Fruit fly (Drosophila melanogaster): ENCODE results near the gene CG12605.
A peak's percentile ranks its signal among the peaks of the same experiment; 100 is the strongest.

Gene CG12605

DNA sequence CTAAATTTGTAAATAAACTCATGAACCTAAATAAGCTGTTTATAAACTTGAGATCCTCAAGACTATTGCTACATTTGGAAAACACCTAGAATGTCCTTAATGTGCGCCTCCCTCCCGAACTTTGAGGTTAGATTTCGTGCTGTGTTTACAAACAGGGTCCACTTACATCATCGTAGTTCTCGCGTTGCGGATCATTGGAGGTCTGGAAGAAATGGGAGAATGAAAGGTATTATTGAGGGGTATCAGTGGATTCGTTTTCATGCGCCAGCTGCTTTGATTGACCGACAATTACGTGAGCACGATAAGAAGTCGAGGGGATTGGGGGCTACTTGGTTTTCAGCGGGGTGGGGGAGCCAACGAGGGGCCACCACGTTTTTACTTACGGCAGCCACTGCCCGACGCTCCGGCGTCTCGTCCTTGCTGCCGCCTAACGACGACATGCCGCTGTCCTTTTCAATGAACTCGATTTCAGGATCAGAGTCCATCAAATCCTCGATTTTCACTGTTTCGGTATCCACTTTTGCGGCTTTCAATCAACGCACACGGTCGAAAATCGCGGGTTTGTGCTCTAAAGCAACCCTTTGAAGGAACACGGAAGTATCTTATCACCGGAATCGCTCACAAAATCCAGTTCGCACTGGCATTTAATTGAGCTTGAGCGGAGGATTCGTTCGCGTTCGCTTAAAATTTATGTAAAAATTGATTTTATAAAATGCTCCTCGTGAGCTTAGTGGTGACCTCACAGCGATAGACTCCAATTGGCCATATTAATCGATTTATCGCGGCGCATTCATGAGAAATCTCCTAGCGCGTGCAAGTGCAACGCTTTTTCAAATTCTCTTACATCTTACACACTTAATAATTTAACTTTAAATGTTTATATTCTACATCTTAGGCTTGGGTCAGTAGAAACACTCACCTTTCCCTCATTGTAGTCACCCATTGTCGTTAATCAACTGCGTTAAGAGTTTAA lies 55.4 kb downstream of the CG12605 start (continued):
- TF ChIP-seq CG1024 (GFP tag; IDR thresholded peaks at IDR 0.05) (no peak), unc-4 (GFP tag; IDR thresholded peaks at IDR 0.05; ENCODE audit: partially characterized antibody) (peak; percentile 62), CG9797 (GFP tag; optimal IDR thresholded peaks at IDR 0.05) (peak; percentile 47), CG6791 (GFP tag; IDR thresholded peaks at IDR 0.05; ENCODE audit: partially characterized antibody) (peak; percentile 60; the same call in 1 of the 3 replicates), bbx (GFP tag; IDR thresholded peaks at IDR 0.05; ENCODE audit: partially characterized antibody) (peak; percentile 75), lilli (GFP tag; optimal IDR thresholded peaks at IDR 0.05) (peak; percentile 16), Lhr (GFP tag; optimal IDR thresholded peaks at IDR 0.05) (peak; percentile 18), insv (GFP tag; optimal IDR thresholded peaks at IDR 0.05) (no peak), chinmo (GFP tag; IDR thresholded peaks at IDR 0.05; ENCODE audit: partially characterized antibody) (peak; percentile 72; the same call in 2 of the 4 replicates), NFAT (GFP tag; IDR thresholded peaks at IDR 0.05) (peak; percentile 12; the same call in 1 of the 2 replicates), hbn (GFP tag; IDR thresholded peaks at IDR 0.05; ENCODE audit: partially characterized antibody) (peak; percentile 56; the same call in 1 of the 2 replicates), bowl (GFP tag; IDR thresholded peaks at IDR 0.05) (no peak), Dref (GFP tag; IDR thresholded peaks at IDR 0.05) (peak; percentile 96), Sry-δ (GFP tag; optimal IDR thresholded peaks at IDR 0.05) (peak; percentile 90), CG4617 (GFP tag; optimal IDR thresholded peaks at IDR 0.05; ENCODE audit: borderline replicate concordance) (peak; percentile 69), CG2129 (GFP tag; IDR thresholded peaks at IDR 0.05; ENCODE audit: partially characterized antibody) (0 out of 2 replicates have a peak, but pooled peaks have one; percentile 27), stwl (tag; optimal IDR thresholded peaks at IDR 0.05) (peak; percentile 72), CG10267 (tag; optimal IDR thresholded peaks at IDR 0.05) (peak; percentile 39), Sry-β (GFP tag; optimal IDR thresholded peaks at IDR 0.05) (no peak), sob (GFP tag; IDR thresholded peaks at IDR 0.05) (peak; percentile 8; the same call in 1 of the 2 replicates), Mad (GFP tag; optimal IDR thresholded peaks at IDR 0.05) (peak; percentile 1), CG12769 (tag; optimal IDR thresholded peaks at IDR 0.05) (peak; percentile 19), Gug (GFP tag; IDR thresholded peaks at IDR 0.05) (no peak), Bgb (GFP tag; IDR thresholded peaks at IDR 0.05; ENCODE audit: partially characterized antibody) (peak; percentile 65), Rfx (GFP tag; IDR thresholded peaks at IDR 0.05) (0 out of 2 replicates have a peak, but pooled peaks have one; percentile 6), pan (optimal IDR thresholded peaks at IDR 0.05) (no peak), pan (GFP tag; optimal IDR thresholded peaks at IDR 0.05 in 1 of 2, IDR thresholded peaks at IDR 0.05 in 1 of 2) (no peak), ase (GFP tag; IDR thresholded peaks at IDR 0.05) (no peak), CG8765 (GFP tag; IDR thresholded peaks at IDR 0.05) (no peak), Dek (tag; optimal IDR thresholded peaks at IDR 0.05) (no peak), dmrt11E (tag; optimal IDR thresholded peaks at IDR 0.05) (no peak), vvl (GFP tag; IDR thresholded peaks at IDR 0.05) (no peak), CG2116 (GFP tag; optimal IDR thresholded peaks at IDR 0.05) (peak; percentile 77), CG10431 (GFP tag; optimal IDR thresholded peaks at IDR 0.05) (no peak), tna (GFP tag; IDR thresholded peaks at IDR 0.05; ENCODE audit: partially characterized antibody) (peak; percentile 40; the same call in 1 of the 2 replicates), gcm (GFP tag; optimal IDR thresholded peaks at IDR 0.05) (no peak), CG12391 (tag; optimal IDR thresholded peaks at IDR 0.05) (no peak), Usf (GFP tag; optimal IDR thresholded peaks at IDR 0.05) (no peak), Dll (GFP tag; IDR thresholded peaks at IDR 0.05; ENCODE audit: partially characterized antibody) (peak; percentile 64; the same call in 2 of the 4 replicates), CG34224 (GFP tag; IDR thresholded peaks at IDR 0.05; ENCODE audit: partially characterized antibody) (peak; percentile 68), CG1603 (tag; optimal IDR thresholded peaks at IDR 0.05) (peak; percentile 55), BEAF-32 (GFP tag; optimal IDR thresholded peaks at IDR 0.05) (peak; percentile 74), toy (GFP tag; IDR thresholded peaks at IDR 0.05) (no peak), CG13287 (GFP tag; IDR thresholded peaks at IDR 0.05; ENCODE audit: partially characterized antibody) (peak; percentile 74), Camta (GFP tag; optimal IDR thresholded peaks at IDR 0.05) (no peak), YL-1 (GFP tag; optimal IDR thresholded peaks at IDR 0.05) (peak; percentile 31)
